Fruit fly (Drosophila melanogaster) whole organism, embryonic: ENCODE measurements around the gene CG43072.

Experiments used
- Ada2b ChIP-seq: fragments of 200-800 bp; sonication (Bioruptor generic); IDR thresholded peaks from 2 replicates; pipeline ENCODE4 v1.3.6; 2022; ENCODE audit warnings: missing biosample characterization, missing genetic modification characterization
- Atf3 ChIP-seq: fragments of 200-800 bp; sonication (Bioruptor generic); optimal IDR thresholded peaks from 3 replicates; lab custom pipeline; 2016; ENCODE audit warnings: missing biosample characterization, missing genetic modification characterization
- CG1024 ChIP-seq: fragments of 200-800 bp; sonication (Bioruptor generic); IDR thresholded peaks from 2 replicates; pipeline ENCODE4 v1.3.6; 2022; ENCODE audit warnings: missing biosample characterization, missing genetic modification characterization
- CG10979 ChIP-seq: fragments of 200-800 bp; sonication (Bioruptor generic); optimal IDR thresholded peaks from 2 replicates; lab custom pipeline; 2018; ENCODE audit warnings: missing biosample characterization, mild to moderate bottlenecking, missing genetic modification characterization, moderate library complexity
- CG12391 ChIP-seq: fragments of 200-800 bp; sonication (Bioruptor generic); optimal IDR thresholded peaks from 3 replicates; lab custom pipeline; 2018; ENCODE audit warnings: missing biosample characterization, mild to moderate bottlenecking, missing genetic modification characterization, moderate library complexity
- CG1832 ChIP-seq: fragments of 200-800 bp; sonication (Bioruptor generic); optimal IDR thresholded peaks from 2 replicates; lab custom pipeline; 2017; ENCODE audit warnings: missing biosample characterization, mild to moderate bottlenecking, missing genetic modification characterization, inconsistent platforms
- CG30403 ChIP-seq: fragments of 200-800 bp; sonication (Bioruptor generic); optimal IDR thresholded peaks from 3 replicates; lab custom pipeline; 2016; ENCODE audit warnings: missing biosample characterization, missing genetic modification characterization
- CG5953 ChIP-seq: fragments of 200-800 bp; sonication (Bioruptor generic); IDR thresholded peaks from 2 replicates; pipeline ENCODE4 v1.3.6; 2022; ENCODE audit warnings: missing biosample characterization, missing genetic modification characterization
- CG6683 ChIP-seq: fragments of 200-800 bp; sonication (Bioruptor generic); optimal IDR thresholded peaks from 2 replicates; lab custom pipeline; 2017; ENCODE audit warnings: missing biosample characterization, mild to moderate bottlenecking, missing genetic modification characterization, missing genetic modification reagents
- CG6765 ChIP-seq: fragments of 200-800 bp; sonication (Bioruptor generic); optimal IDR thresholded peaks from 3 replicates; lab custom pipeline; 2017; ENCODE audit warnings: missing biosample characterization, mild to moderate bottlenecking, missing genetic modification characterization
- CG7357 ChIP-seq: fragments of 200-800 bp; sonication (Bioruptor generic); IDR thresholded peaks from 3 replicates; pipeline ENCODE4 v1.3.6; 2022; ENCODE audit warnings: missing biosample characterization, missing genetic modification characterization
- CG7786 ChIP-seq: fragments of 200-800 bp; sonication (Bioruptor generic); optimal IDR thresholded peaks from 2 replicates; lab custom pipeline; 2016; ENCODE audit warnings: missing biosample characterization, missing genetic modification characterization
- CG7839 ChIP-seq: fragments of 200-800 bp; sonication (Bioruptor generic); optimal IDR thresholded peaks from 3 replicates; lab custom pipeline; 2018; ENCODE audit warnings: missing biosample characterization, mild to moderate bottlenecking, missing genetic modification characterization, moderate library complexity
- CG7987 ChIP-seq: fragments of 200-800 bp; sonication (Bioruptor generic); optimal IDR thresholded peaks from 2 replicates; lab custom pipeline; 2018; ENCODE audit warnings: missing biosample characterization, mild to moderate bottlenecking, missing genetic modification characterization, moderate library complexity
- CG9437 ChIP-seq: fragments of 200-800 bp; sonication (Bioruptor generic); optimal IDR thresholded peaks from 2 replicates; lab custom pipeline; 2018; ENCODE audit warnings: missing biosample characterization, mild to moderate bottlenecking, missing genetic modification characterization
- CG9727 ChIP-seq: fragments of 200-800 bp; sonication (Bioruptor generic); optimal IDR thresholded peaks from 3 replicates; lab custom pipeline; 2017; ENCODE audit warnings: missing biosample characterization, mild to moderate bottlenecking, missing genetic modification characterization
- CG9932 ChIP-seq: fragments of 200-800 bp; sonication (Bioruptor generic); IDR thresholded peaks from 2 replicates; pipeline ENCODE4 v1.3.6; 2022; ENCODE audit warnings: missing biosample characterization, missing genetic modification characterization
- Deaf1 ChIP-seq: fragments of 200-800 bp; optimal IDR thresholded peaks from 3 replicates; lab custom pipeline; 2019; ENCODE audit warnings: missing biosample characterization, mild to moderate bottlenecking, missing genetic modification characterization, moderate library complexity
- Dfd ChIP-seq, 2 experiments: fragments of >200 bp; optimal IDR thresholded peaks; 2 replicates each; lab custom pipeline; 2017; ENCODE audit warnings: missing biosample characterization in 2 of 2, missing genetic modification characterization in 2 of 2
- Drgx ChIP-seq: fragments of 200-800 bp; sonication (Bioruptor generic); IDR thresholded peaks from 2 replicates; pipeline ENCODE4 v1.3.6; 2022; ENCODE audit warnings: missing biosample characterization, missing genetic modification characterization
- E2f1 ChIP-seq: fragments of 200-800 bp; sonication (Bioruptor generic); IDR thresholded peaks from 2 replicates; pipeline ENCODE4 v1.3.6; 2022; ENCODE audit warnings: missing biosample characterization, missing genetic modification characterization
- Eip74EF ChIP-seq, 2 experiments: fragments of 200-800 bp in 1 of 2; fragments of >200 bp in 1 of 2; sonication (Bioruptor generic) in 1 of 2; optimal IDR thresholded peaks; 2 replicates each; lab custom pipeline; 2017 to 2019; ENCODE audit warnings: missing biosample characterization in 2 of 2, missing genetic modification characterization in 2 of 2, mild to moderate bottlenecking in 1 of 2, moderate library complexity in 1 of 2
- Ets97D ChIP-seq: fragments of 200-800 bp; sonication (Bioruptor generic); optimal IDR thresholded peaks from 3 replicates; lab custom pipeline; 2016; ENCODE audit warnings: missing biosample characterization, missing genetic modification characterization
- MBD-R2 ChIP-seq: fragments of 200-800 bp; sonication (Bioruptor generic); IDR thresholded peaks from 2 replicates; pipeline ENCODE4 v1.3.6; 2022; ENCODE audit warnings: missing biosample characterization, missing genetic modification characterization
- MESR4 ChIP-seq: fragments of 200-800 bp; sonication (Bioruptor generic); optimal IDR thresholded peaks from 2 replicates; lab custom pipeline; 2018; ENCODE audit warnings: missing biosample characterization, mild to moderate bottlenecking, missing genetic modification characterization, moderate library complexity
- Max ChIP-seq: fragments of 200-800 bp; sonication (Bioruptor generic); optimal IDR thresholded peaks from 2 replicates; lab custom pipeline; 2016; ENCODE audit warnings: missing biosample characterization, mild to moderate bottlenecking, missing genetic modification characterization
- Med ChIP-seq: fragments of 200-800 bp; sonication (Bioruptor generic); peaks from one replicate; lab custom pipeline; 2016; ENCODE audit warnings: missing biosample characterization, missing genetic modification characterization, mild to moderate bottlenecking, inconsistent platforms, moderate library complexity
- Mrtf ChIP-seq: fragments of 200-800 bp; sonication (Bioruptor generic); IDR thresholded peaks from 3 replicates; pipeline ENCODE4 v1.3.6; 2022; ENCODE audit warnings: missing biosample characterization, missing genetic modification characterization
- Myb ChIP-seq: fragments of 200-800 bp; sonication (Bioruptor generic); optimal IDR thresholded peaks from 2 replicates; lab custom pipeline; 2016; ENCODE audit warnings: missing biosample characterization, missing genetic modification characterization
- NK7.1 ChIP-seq: fragments of 200-800 bp; sonication (Bioruptor generic); optimal IDR thresholded peaks from 3 replicates; lab custom pipeline; 2016; ENCODE audit warnings: missing biosample characterization, missing genetic modification characterization
- Ravus ChIP-seq: fragments of 200-800 bp; sonication (Bioruptor generic); IDR thresholded peaks from 2 replicates; pipeline ENCODE4 v1.3.6; 2022; ENCODE audit warnings: missing biosample characterization, missing genetic modification characterization
- Ssrp ChIP-seq: fragments of 200-800 bp; sonication (Bioruptor generic); optimal IDR thresholded peaks from 2 replicates; lab custom pipeline; 2018; ENCODE audit warnings: missing biosample characterization, mild to moderate bottlenecking, missing genetic modification characterization, moderate library complexity
- bowl ChIP-seq: fragments of 200-800 bp; sonication (Bioruptor generic); IDR thresholded peaks from 2 replicates; pipeline ENCODE4 v1.3.6; 2022; ENCODE audit warnings: missing biosample characterization, missing genetic modification characterization
- bsh ChIP-seq, 2 experiments: fragments of 200-800 bp; sonication (Bioruptor generic); optimal IDR thresholded peaks; 2 replicates each; lab custom pipeline; 2017 to 2018; ENCODE audit warnings: mild to moderate bottlenecking in 2 of 2, missing biosample characterization in 2 of 2, missing genetic modification characterization in 2 of 2, moderate library complexity in 1 of 2
- danr ChIP-seq: fragments of 200-800 bp; sonication (Bioruptor generic); IDR thresholded peaks from 2 replicates; pipeline ENCODE4 v1.3.6; 2022; ENCODE audit warnings: missing biosample characterization, missing genetic modification characterization
- en ChIP-seq: fragments of 200-800 bp; sonication (Bioruptor generic); optimal IDR thresholded peaks from 2 replicates; lab custom pipeline; 2016; ENCODE audit warnings: missing biosample characterization, missing genetic modification characterization
- ewg ChIP-seq: fragments of 200-800 bp; sonication (Bioruptor generic); optimal IDR thresholded peaks from 3 replicates; lab custom pipeline; 2017; ENCODE audit warnings: mild to moderate bottlenecking, missing biosample characterization, missing genetic modification reagents, missing genetic modification characterization
- fd102C ChIP-seq: fragments of 200-800 bp; sonication (Bioruptor generic); optimal IDR thresholded peaks from 2 replicates; lab custom pipeline; 2018; ENCODE audit warnings: missing biosample characterization, mild to moderate bottlenecking, missing genetic modification characterization, moderate library complexity
- fd96Cb ChIP-seq: fragments of 200-800 bp; sonication (Bioruptor generic); optimal IDR thresholded peaks from 2 replicates; lab custom pipeline; 2018; ENCODE audit warnings: missing biosample characterization, mild to moderate bottlenecking, missing genetic modification characterization, moderate library complexity
- gt ChIP-seq: fragments of 200-800 bp; sonication (Bioruptor generic); IDR thresholded peaks from 2 replicates; pipeline ENCODE4 v1.3.6; 2022; ENCODE audit warnings: missing biosample characterization, missing genetic modification characterization
- h ChIP-seq: fragments of >200 bp; optimal IDR thresholded peaks from 2 replicates; lab custom pipeline; 2017
- jing ChIP-seq: fragments of 200-800 bp; sonication (Bioruptor generic); optimal IDR thresholded peaks from 2 replicates; lab custom pipeline; 2018; ENCODE audit warnings: missing biosample characterization, mild to moderate bottlenecking, missing genetic modification characterization
- kay ChIP-seq: fragments of 200-800 bp; sonication (Bioruptor generic); optimal IDR thresholded peaks from 2 replicates; lab custom pipeline; 2016; ENCODE audit warnings: missing biosample characterization, missing genetic modification characterization
- lbe ChIP-seq: fragments of 200-800 bp; sonication (Bioruptor generic); optimal IDR thresholded peaks from 2 replicates; lab custom pipeline; 2016; ENCODE audit warnings: missing biosample characterization, mild to moderate bottlenecking, missing genetic modification characterization
- lilli ChIP-seq: fragments of 200-800 bp; sonication (Bioruptor generic); optimal IDR thresholded peaks from 3 replicates; lab custom pipeline; 2016; ENCODE audit warnings: missing biosample characterization, missing genetic modification characterization
- onecut ChIP-seq: fragments of 200-800 bp; sonication (Bioruptor generic); IDR thresholded peaks from 2 replicates; pipeline ENCODE4 v1.3.6; 2022; ENCODE audit warnings: missing biosample characterization, missing genetic modification characterization
- pb ChIP-seq: fragments of 200-800 bp; sonication (Bioruptor generic); optimal IDR thresholded peaks from 3 replicates; lab custom pipeline; 2016; ENCODE audit warnings: missing biosample characterization, missing genetic modification characterization
- pnt ChIP-seq: fragments of 200-800 bp; sonication (Bioruptor generic); optimal IDR thresholded peaks from 3 replicates; lab custom pipeline; 2016; ENCODE audit warnings: missing biosample characterization, missing genetic modification characterization
- pzg ChIP-seq: fragments of 200-800 bp; sonication (Bioruptor generic); optimal IDR thresholded peaks from 3 replicates; lab custom pipeline; 2018; ENCODE audit warnings: missing biosample characterization, mild to moderate bottlenecking, missing genetic modification characterization, moderate library complexity
- repo ChIP-seq: fragments of 200-800 bp; sonication (Bioruptor generic); optimal IDR thresholded peaks from 2 replicates; lab custom pipeline; 2016; ENCODE audit warnings: missing biosample characterization, missing genetic modification characterization
- ssp ChIP-seq: fragments of 200-800 bp; sonication (Bioruptor generic); IDR thresholded peaks from 2 replicates; pipeline ENCODE4 v1.3.6; 2022; ENCODE audit warnings: missing biosample characterization, missing genetic modification characterization
- tap ChIP-seq: fragments of 200-800 bp; optimal IDR thresholded peaks from 3 replicates; lab custom pipeline; 2019; ENCODE audit warnings: missing biosample characterization, mild to moderate bottlenecking, missing genetic modification characterization, moderate library complexity
- toy ChIP-seq: fragments of 200-800 bp; sonication (Bioruptor generic); IDR thresholded peaks from 2 replicates; pipeline ENCODE4 v1.3.6; 2022; ENCODE audit warnings: missing biosample characterization, missing genetic modification characterization

Gene CG43072

DNA sequence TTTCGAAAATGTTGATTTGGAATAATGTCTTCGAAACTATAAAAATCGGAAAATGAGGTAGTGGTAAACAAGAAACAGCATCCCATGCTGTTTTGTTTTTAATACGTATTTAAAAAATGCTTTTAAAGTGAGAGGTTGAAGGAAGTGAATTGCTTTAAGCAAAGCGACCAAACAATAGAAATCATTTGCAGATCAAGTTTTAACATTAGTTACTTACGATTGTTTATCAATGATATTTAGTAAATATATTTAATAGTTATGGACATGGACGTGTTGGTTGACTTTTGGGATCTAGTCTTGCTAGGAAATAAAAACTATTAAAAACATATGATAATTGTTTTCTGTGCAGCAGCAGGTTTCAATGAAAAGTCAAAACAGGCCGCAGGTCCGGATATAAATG lies 9.4 kb upstream of the CG43072 start (continued):
- TF ChIP-seq E2f1 (GFP tag; lab: Robert Waterston, UW) (no peak), Ravus (GFP tag; lab: Robert Waterston, UW) (no peak), CG9437 (GFP tag; lab: Kevin White, UChicago) (peak; percentile 6), Myb (GFP tag; lab: Kevin White, UChicago) (no peak), bowl (no peak), CG10979 (peak; percentile 13), Dfd (GFP tag; optimal IDR thresholded peaks at IDR 0.05; lab: Kevin White, UChicago) (no peak), Mrtf (GFP tag; lab: Robert Waterston, UW) (no peak), Med (GFP tag; lab: Kevin White, UChicago) (no peak), CG7839 (tag; lab: Kevin White, UChicago) (peak; percentile 45), kay (GFP tag; lab: Kevin White, UChicago) (no peak), NK7.1 (GFP tag; lab: Kevin White, UChicago) (no peak), en (no peak), CG9932 (no peak), Drgx (GFP tag; lab: Robert Waterston, UW) (no peak), tap (tag; lab: Kevin White, UChicago) (no peak), pb (no peak), onecut (GFP tag; lab: Robert Waterston, UW) (no peak), Atf3 (no peak), CG9727 (GFP tag; lab: Kevin White, UChicago) (no peak), Ssrp (tag; lab: Kevin White, UChicago) (peak; percentile 6), CG6765 (no peak), Ets97D (GFP tag; lab: Kevin White, UChicago) (no peak), gt (no peak), danr (GFP tag; lab: Robert Waterston, UW) (no peak), MBD-R2 (GFP tag; lab: Robert Waterston, UW) (no peak), MESR4 (no peak), Max (GFP tag; lab: Kevin White, UChicago) (peak; percentile 10), jing (GFP tag; lab: Kevin White, UChicago) (no peak), h (no peak), repo (GFP tag; lab: Kevin White, UChicago) (no peak), fd96Cb (tag; lab: Kevin White, UChicago) (peak; percentile 43), ssp (GFP tag; lab: Robert Waterston, UW) (no peak), CG7786 (no peak), Ada2b (GFP tag; lab: Robert Waterston, UW) (no peak; the same call in 1 of the 2 replicates), CG1832 (no peak), bsh (GFP tag; optimal IDR thresholded peaks at IDR 0.05; lab: Kevin White, UChicago) (peak in 1 of 2 experiments; percentile 5), CG6683 (GFP tag; lab: Kevin White, UChicago) (no peak), CG7987 (GFP tag; lab: Kevin White, UChicago) (no peak), lilli (no peak), toy (no peak), Eip74EF (GFP tag; optimal IDR thresholded peaks at IDR 0.05; lab: Kevin White, UChicago) (no peak), Deaf1 (tag; lab: Kevin White, UChicago) (no peak), pnt (GFP tag; lab: Kevin White, UChicago) (no peak), lbe (GFP tag; lab: Kevin White, UChicago) (no peak), fd102C (no peak), CG30403 (GFP tag; lab: Kevin White, UChicago) (peak; percentile 48), CG12391 (tag; lab: Kevin White, UChicago) (peak; percentile 6), ewg (peak; percentile 28), CG1024 (GFP tag; lab: Robert Waterston, UW) (no peak), pzg (GFP tag; lab: Kevin White, UChicago) (no peak), CG7357 (GFP tag; lab: Robert Waterston, UW) (no peak), CG5953 (GFP tag; lab: Robert Waterston, UW) (no peak)
